Fruit fly (Drosophila melanogaster) whole organism, prepupa: ENCODE results near the gene CG9922.

Experiments
- Blimp-1 ChIP-seq: fragments of 200-800 bp; sonication (Bioruptor generic); optimal IDR thresholded peaks from 3 replicates; lab custom pipeline; 2017; ENCODE audit warnings: missing biosample characterization, missing genetic modification characterization, mild to moderate bottlenecking, moderate library complexity, missing genetic modification reagents
- CG10631 ChIP-seq: fragments of 200-800 bp; sonication (Bioruptor generic); optimal IDR thresholded peaks from 2 replicates; lab custom pipeline; 2016; ENCODE audit warnings: missing biosample characterization, missing genetic modification characterization
- CG10669 ChIP-seq: fragments of 200-800 bp; sonication (Bioruptor generic); optimal IDR thresholded peaks from 3 replicates; lab custom pipeline; 2018; ENCODE audit warnings: missing biosample characterization, mild to moderate bottlenecking, missing genetic modification characterization, moderate library complexity
- CG11294 ChIP-seq: fragments of 200-800 bp; sonication (Bioruptor generic); IDR thresholded peaks from 2 replicates; pipeline ENCODE4 v1.3.6; 2022; ENCODE audit warnings: missing biosample characterization, missing genetic modification characterization
- CG11762 ChIP-seq: fragments of 200-800 bp; sonication (Bioruptor generic); optimal IDR thresholded peaks from 3 replicates; lab custom pipeline; 2016; ENCODE audit warnings: missing biosample characterization, missing genetic modification characterization; ENCODE audit not compliant: insufficient read depth
- CG11902 ChIP-seq: fragments of 200-800 bp; sonication (Bioruptor generic); optimal IDR thresholded peaks from 3 replicates; lab custom pipeline; 2016; ENCODE audit warnings: missing biosample characterization, missing genetic modification characterization
- CG15336 ChIP-seq: fragments of 200-800 bp; sonication (Bioruptor generic); IDR thresholded peaks from 2 replicates; pipeline ENCODE4 v1.3.6; 2022; ENCODE audit warnings: missing biosample characterization, missing genetic modification characterization
- CG1621 ChIP-seq: fragments of 200-800 bp; sonication (Bioruptor generic); optimal IDR thresholded peaks from 3 replicates; lab custom pipeline; 2018; ENCODE audit warnings: missing biosample characterization, mild to moderate bottlenecking, missing genetic modification characterization
- CG16779 ChIP-seq: fragments of 200-800 bp; sonication (Bioruptor generic); optimal IDR thresholded peaks from 3 replicates; lab custom pipeline; 2017; ENCODE audit warnings: missing biosample characterization, mild to moderate bottlenecking, missing genetic modification characterization
- CG31627 ChIP-seq: fragments of 200-800 bp; sonication (Bioruptor generic); optimal IDR thresholded peaks from 3 replicates; lab custom pipeline; 2016; ENCODE audit warnings: missing biosample characterization, missing genetic modification characterization
- CG4318 ChIP-seq: fragments of 200-800 bp; sonication (Bioruptor generic); optimal IDR thresholded peaks from 3 replicates; lab custom pipeline; 2017; ENCODE audit warnings: missing biosample characterization, mild to moderate bottlenecking, missing genetic modification characterization
- CG6163 ChIP-seq: fragments of 200-800 bp; sonication (Bioruptor generic); IDR thresholded peaks from 3 replicates; pipeline ENCODE4 v1.3.6; 2022; ENCODE audit warnings: missing biosample characterization, missing genetic modification characterization
- CG6276 ChIP-seq: fragments of 200-800 bp; sonication (Bioruptor generic); optimal IDR thresholded peaks from 2 replicates; lab custom pipeline; 2017; ENCODE audit warnings: missing biosample characterization, mild to moderate bottlenecking, missing genetic modification characterization
- CG6808 ChIP-seq: fragments of 200-800 bp; sonication (Bioruptor generic); optimal IDR thresholded peaks from 3 replicates; lab custom pipeline; 2017; ENCODE audit warnings: missing biosample characterization, missing genetic modification characterization, mild to moderate bottlenecking, moderate library complexity, missing genetic modification reagents
- CG6854 ChIP-seq: fragments of 200-800 bp; sonication (Bioruptor generic); optimal IDR thresholded peaks from 2 replicates; lab custom pipeline; 2017; ENCODE audit warnings: missing biosample characterization, mild to moderate bottlenecking, missing genetic modification characterization
- CG7368 ChIP-seq: fragments of 200-800 bp; sonication (Bioruptor generic); optimal IDR thresholded peaks from 3 replicates; lab custom pipeline; 2016; ENCODE audit warnings: missing biosample characterization, missing genetic modification characterization
- CG8119 ChIP-seq: fragments of 200-800 bp; sonication (Bioruptor generic); IDR thresholded peaks from 3 replicates; pipeline ENCODE4 v1.3.6; 2022; ENCODE audit warnings: missing biosample characterization, missing genetic modification characterization
- CG8319 ChIP-seq: fragments of 200-800 bp; sonication (Bioruptor generic); optimal IDR thresholded peaks from 3 replicates; lab custom pipeline; 2016; ENCODE audit warnings: missing biosample characterization, missing genetic modification characterization
- CG9139 ChIP-seq: fragments of 200-800 bp; sonication (Bioruptor generic); optimal IDR thresholded peaks from 3 replicates; lab custom pipeline; 2017; ENCODE audit warnings: missing biosample characterization, mild to moderate bottlenecking, missing genetic modification characterization
- Eip75B ChIP-seq: fragments of 200-800 bp; sonication (Bioruptor generic); optimal IDR thresholded peaks from 3 replicates; lab custom pipeline; 2016; ENCODE audit warnings: missing biosample characterization, missing genetic modification characterization
- Eip78C ChIP-seq: fragments of 200-800 bp; sonication (Bioruptor generic); peaks from one replicate; lab custom pipeline; 2016; ENCODE audit warnings: missing biosample characterization, missing genetic modification characterization
- Eip93F ChIP-seq: fragments of 200-800 bp; sonication (Bioruptor generic); optimal IDR thresholded peaks from 2 replicates; lab custom pipeline; 2016; ENCODE audit warnings: missing biosample characterization, mild to moderate bottlenecking, missing genetic modification characterization
- Ets21C ChIP-seq: fragments of 200-800 bp; sonication (Bioruptor generic); optimal IDR thresholded peaks from 3 replicates; lab custom pipeline; 2016; ENCODE audit warnings: missing biosample characterization, missing genetic modification characterization
- Ets96B ChIP-seq: fragments of 200-800 bp; optimal IDR thresholded peaks from 2 replicates; lab custom pipeline; 2019; ENCODE audit warnings: missing biosample characterization, mild to moderate bottlenecking, missing genetic modification characterization, moderate library complexity
- Gug ChIP-seq: fragments of 200-800 bp; sonication (Bioruptor generic); IDR thresholded peaks from 2 replicates; pipeline ENCODE4 v1.3.6; 2022; ENCODE audit warnings: missing biosample characterization, missing genetic modification characterization
- Hr39 ChIP-seq: fragments of 200-800 bp; sonication (Bioruptor generic); optimal IDR thresholded peaks from 2 replicates; lab custom pipeline; 2016; ENCODE audit warnings: missing biosample characterization, missing genetic modification characterization
- OdsH ChIP-seq: fragments of 200-800 bp; sonication (Bioruptor generic); optimal IDR thresholded peaks from 3 replicates; lab custom pipeline; 2016; ENCODE audit warnings: missing biosample characterization, missing genetic modification characterization
- Smox ChIP-seq: fragments of 200-800 bp; sonication (Bioruptor generic); optimal IDR thresholded peaks from 3 replicates; lab custom pipeline; 2016; ENCODE audit warnings: missing biosample characterization, missing genetic modification characterization
- Sox15 ChIP-seq: fragments of 200-800 bp; sonication (Bioruptor generic); optimal IDR thresholded peaks from 3 replicates; lab custom pipeline; 2016; ENCODE audit warnings: missing biosample characterization, missing genetic modification characterization
- achi ChIP-seq: fragments of 200-800 bp; sonication (Bioruptor generic); optimal IDR thresholded peaks from 3 replicates; lab custom pipeline; 2016; ENCODE audit warnings: missing biosample characterization, missing genetic modification characterization
- acj6 ChIP-seq: fragments of 200-800 bp; sonication (Bioruptor generic); optimal IDR thresholded peaks from 3 replicates; lab custom pipeline; 2016; ENCODE audit warnings: missing biosample characterization, missing genetic modification characterization
- cyc ChIP-seq: fragments of 200-800 bp; sonication (Bioruptor generic); optimal IDR thresholded peaks from 3 replicates; lab custom pipeline; 2016; ENCODE audit warnings: missing biosample characterization, missing genetic modification characterization
- dac ChIP-seq: fragments of 200-800 bp; sonication (Bioruptor generic); optimal IDR thresholded peaks from 2 replicates; lab custom pipeline; 2017; ENCODE audit warnings: missing biosample characterization, mild to moderate bottlenecking, missing genetic modification characterization
- dsx ChIP-seq: fragments of 200-800 bp; optimal IDR thresholded peaks from 3 replicates; lab custom pipeline; 2019; ENCODE audit warnings: missing biosample characterization, mild to moderate bottlenecking, missing genetic modification characterization, moderate library complexity; ENCODE audit not compliant: poor library complexity, severe bottlenecking
- eg ChIP-seq: fragments of 200-800 bp; sonication (Bioruptor generic); IDR thresholded peaks from 3 replicates; pipeline ENCODE4 v1.3.6; 2022; ENCODE audit warnings: missing biosample characterization, missing genetic modification characterization
- esn ChIP-seq: fragments of 200-800 bp; sonication (Bioruptor generic); optimal IDR thresholded peaks from 2 replicates; lab custom pipeline; 2016; ENCODE audit warnings: missing biosample characterization, mild to moderate bottlenecking, missing genetic modification characterization, moderate library complexity
- fd59A ChIP-seq: fragments of 200-800 bp; sonication (Bioruptor generic); optimal IDR thresholded peaks from 2 replicates; lab custom pipeline; 2017; ENCODE audit warnings: missing biosample characterization, mild to moderate bottlenecking, missing genetic modification characterization, missing genetic modification reagents
- fd85E ChIP-seq: fragments of 200-800 bp; sonication (Bioruptor generic); optimal IDR thresholded peaks from 3 replicates; lab custom pipeline; 2016; ENCODE audit warnings: missing biosample characterization, missing genetic modification characterization
- fkh ChIP-seq: fragments of 200-800 bp; sonication (Bioruptor generic); optimal IDR thresholded peaks from 3 replicates; lab custom pipeline; 2017; ENCODE audit warnings: missing biosample characterization, mild to moderate bottlenecking, missing genetic modification characterization, moderate library complexity
- lz ChIP-seq: fragments of 200-800 bp; sonication (Bioruptor generic); optimal IDR thresholded peaks from 3 replicates; lab custom pipeline; 2016; ENCODE audit warnings: missing biosample characterization, missing genetic modification characterization
- salr ChIP-seq, 2 experiments: fragments of 200-800 bp; sonication (Bioruptor generic); optimal IDR thresholded peaks; 3 replicates each; lab custom pipeline; 2016 to 2018; ENCODE audit warnings: missing biosample characterization in 2 of 2, missing genetic modification characterization in 2 of 2, mild to moderate bottlenecking in 1 of 2
- spab ChIP-seq: fragments of 200-800 bp; sonication (Bioruptor generic); optimal IDR thresholded peaks from 2 replicates; lab custom pipeline; 2017; ENCODE audit warnings: missing biosample characterization, mild to moderate bottlenecking, missing genetic modification characterization, missing genetic modification reagents
- ss ChIP-seq, 2 experiments: fragments of 200-800 bp; sonication (Bioruptor generic); optimal IDR thresholded peaks; 2 replicates in 1 of 2; 3 replicates in 1 of 2; lab custom pipeline; 2017 to 2018; ENCODE audit warnings: mild to moderate bottlenecking in 2 of 2, missing biosample characterization in 2 of 2, missing genetic modification characterization in 2 of 2, moderate library complexity in 1 of 2
- topi ChIP-seq: fragments of 200-800 bp; sonication (Bioruptor generic); optimal IDR thresholded peaks from 3 replicates; lab custom pipeline; 2016; ENCODE audit warnings: missing biosample characterization, missing genetic modification characterization
- vri ChIP-seq: fragments of 200-800 bp; sonication (Bioruptor generic); optimal IDR thresholded peaks from 3 replicates; lab custom pipeline; 2016; ENCODE audit warnings: missing biosample characterization, mild to moderate bottlenecking, missing genetic modification characterization

The CG9922 gene

dm6 chr3R:14062869-14063543, 26.8 kb upstream of the CG9922 start:
- TF ChIP-seq CG15336, result no peak
- no peak for TF ChIP-seq spab (GFP tag; lab: Kevin White, UChicago)
- TF ChIP-seq CG4318, result no peak
- TF ChIP-seq CG31627, result no peak
- no peak for TF ChIP-seq dac (GFP tag; lab: Kevin White, UChicago)
- TF ChIP-seq Eip78C (GFP tag; lab: Kevin White, UChicago), result no peak
- no peak for TF ChIP-seq CG6854
- TF ChIP-seq Ets96B (tag; lab: Kevin White, UChicago), result no peak
- TF ChIP-seq CG7368 (GFP tag; lab: Kevin White, UChicago), result no peak
- no peak for TF ChIP-seq CG10631 (GFP tag; lab: Kevin White, UChicago)
- TF ChIP-seq Eip93F (GFP tag; lab: Kevin White, UChicago), result no peak
- no peak for TF ChIP-seq CG6808

dm6 chr3R:14061988-14062868, 26.0 kb upstream of the CG9922 start:
- TF ChIP-seq Eip75B (GFP tag; lab: Kevin White, UChicago) (peak; percentile 49), lz (peak; percentile 52), CG6276 (no peak), CG31627 (peak; percentile 61), spab (GFP tag; lab: Kevin White, UChicago) (peak; percentile 76), CG10669 (GFP tag; lab: Kevin White, UChicago) (peak; percentile 87), ss (GFP tag; optimal IDR thresholded peaks at IDR 0.05; lab: Kevin White, UChicago) (peak in 1 of 2 experiments; percentile 75), cyc (peak; percentile 48), Smox (GFP tag; lab: Kevin White, UChicago) (peak; percentile 52), CG8319 (GFP tag; lab: Kevin White, UChicago) (peak; percentile 71), CG1621 (tag; lab: Kevin White, UChicago) (peak; percentile 29), CG11294 (GFP tag; lab: Robert Waterston, UW) (peak; percentile 62; the same call in 1 of the 2 replicates), Ets21C (peak; percentile 34), Blimp-1 (GFP tag; lab: Kevin White, UChicago) (peak; percentile 17), topi (peak; percentile 60), CG6854 (no peak), OdsH (GFP tag; lab: Kevin White, UChicago) (peak; percentile 62), vri (GFP tag; lab: Kevin White, UChicago) (no peak), dsx (GFP tag; lab: Kevin White, UChicago) (peak; percentile 45), Gug (GFP tag; lab: Robert Waterston, UW) (no peak), fd59A (peak; percentile 90), CG8119 (GFP tag; lab: Robert Waterston, UW) (peak; percentile 29; the same call in 2 of the 3 replicates), Hr39 (GFP tag; lab: Kevin White, UChicago) (peak; percentile 61), dac (GFP tag; lab: Kevin White, UChicago) (no peak), salr (GFP tag; optimal IDR thresholded peaks at IDR 0.05; lab: Kevin White, UChicago) (peak in 1 of 2 experiments; percentile 47), fkh (GFP tag; lab: Kevin White, UChicago) (no peak), CG9139 (GFP tag; lab: Kevin White, UChicago) (no peak), CG10631 (GFP tag; lab: Kevin White, UChicago) (peak; percentile 60), CG4318 (peak; percentile 38), CG11902 (GFP tag; lab: Kevin White, UChicago) (peak; percentile 71), acj6 (GFP tag; lab: Kevin White, UChicago) (peak; percentile 67), CG16779 (tag; lab: Kevin White, UChicago) (no peak), CG7368 (GFP tag; lab: Kevin White, UChicago) (peak; percentile 25), CG11762 (peak; percentile 55), fd85E (GFP tag; lab: Kevin White, UChicago) (no peak), Sox15 (GFP tag; lab: Kevin White, UChicago) (peak; percentile 75), Ets96B (tag; lab: Kevin White, UChicago) (peak; percentile 88), CG6163 (GFP tag; lab: Robert Waterston, UW) (peak; percentile 43), achi (GFP tag; lab: Kevin White, UChicago) (peak; percentile 76), eg (GFP tag; lab: Robert Waterston, UW) (peak; percentile 15; the same call in 1 of the 3 replicates), esn (GFP tag; lab: Kevin White, UChicago) (peak; percentile 51)
